Fruit fly (Drosophila melanogaster) whole organism, embryonic: ENCODE results near the gene Trm7-34.

Experiments used
- Abd-B ChIP-seq: fragments of 200-800 bp; sonication (Bioruptor generic); optimal IDR thresholded peaks from 2 replicates; lab custom pipeline; 2018; ENCODE audit warnings: missing biosample characterization, mild to moderate bottlenecking, missing genetic modification characterization, moderate library complexity
- Atf6 ChIP-seq: fragments of 200-800 bp; sonication (Bioruptor generic); IDR thresholded peaks from 2 replicates; pipeline ENCODE4 v1.3.6; 2022; ENCODE audit warnings: missing biosample characterization, missing genetic modification characterization
- CG10321 ChIP-seq: fragments of 200-800 bp; sonication (Bioruptor generic); IDR thresholded peaks from 2 replicates; pipeline ENCODE4 v1.3.6; 2022; ENCODE audit warnings: missing biosample characterization, missing genetic modification characterization
- CG15073 ChIP-seq: fragments of 200-800 bp; sonication (Bioruptor generic); optimal IDR thresholded peaks from 2 replicates; lab custom pipeline; 2016; ENCODE audit warnings: missing biosample characterization, missing genetic modification characterization
- CG15514 ChIP-seq: fragments of 200-800 bp; sonication (Bioruptor generic); optimal IDR thresholded peaks from 3 replicates; lab custom pipeline; 2017; ENCODE audit warnings: missing biosample characterization, missing genetic modification characterization, mild to moderate bottlenecking, moderate library complexity, missing genetic modification reagents
- CG16815 ChIP-seq: fragments of 200-800 bp; sonication (Bioruptor generic); optimal IDR thresholded peaks from 3 replicates; lab custom pipeline; 2017; ENCODE audit warnings: missing biosample characterization, mild to moderate bottlenecking, missing genetic modification characterization
- CG17568 ChIP-seq: fragments of 200-800 bp; sonication (Bioruptor generic); optimal IDR thresholded peaks from 2 replicates; lab custom pipeline; 2018; ENCODE audit warnings: missing biosample characterization, mild to moderate bottlenecking, missing genetic modification characterization, moderate library complexity
- CG18599 ChIP-seq: fragments of 200-800 bp; sonication (Bioruptor generic); optimal IDR thresholded peaks from 3 replicates; lab custom pipeline; 2017; ENCODE audit warnings: missing biosample characterization, missing genetic modification characterization, mild to moderate bottlenecking, moderate library complexity, missing genetic modification reagents
- CG2129 ChIP-seq: fragments of 200-800 bp; sonication (Bioruptor generic); IDR thresholded peaks from 2 replicates; pipeline ENCODE4 v1.3.6; 2022; ENCODE audit warnings: missing biosample characterization, missing genetic modification characterization; ENCODE audit not compliant: partially characterized antibody
- CG2202 ChIP-seq: fragments of 200-800 bp; sonication (Bioruptor generic); optimal IDR thresholded peaks from 2 replicates; lab custom pipeline; 2018; ENCODE audit warnings: missing biosample characterization, mild to moderate bottlenecking, missing genetic modification characterization
- CG34224 ChIP-seq: fragments of 200-800 bp; sonication (Bioruptor generic); IDR thresholded peaks from 3 replicates; pipeline ENCODE4 v1.3.6; 2022; ENCODE audit warnings: missing biosample characterization, missing genetic modification characterization; ENCODE audit not compliant: partially characterized antibody
- CG3726 ChIP-seq: fragments of 200-800 bp; sonication (Bioruptor generic); IDR thresholded peaks from 3 replicates; pipeline ENCODE4, ENCODE4 v1.3.6; 2022; ENCODE audit warnings: missing biosample characterization, missing genetic modification characterization
- CG4730 ChIP-seq: fragments of 200-800 bp; sonication (Bioruptor generic); IDR thresholded peaks from 2 replicates; pipeline ENCODE4 v1.3.6; 2022; ENCODE audit warnings: missing biosample characterization, missing genetic modification characterization
- CG6854 ChIP-seq: fragments of 200-800 bp; sonication (Bioruptor generic); optimal IDR thresholded peaks from 3 replicates; lab custom pipeline; 2017; ENCODE audit warnings: missing biosample characterization, mild to moderate bottlenecking, missing genetic modification characterization
- CG7556 ChIP-seq: fragments of 200-800 bp; sonication (Bioruptor generic); optimal IDR thresholded peaks from 2 replicates; lab custom pipeline; 2017; ENCODE audit warnings: missing biosample characterization, mild to moderate bottlenecking, missing genetic modification characterization
- CG7987 ChIP-seq: fragments of 200-800 bp; sonication (Bioruptor generic); optimal IDR thresholded peaks from 2 replicates; lab custom pipeline; 2018; ENCODE audit warnings: missing biosample characterization, mild to moderate bottlenecking, missing genetic modification characterization, moderate library complexity
- D ChIP-seq, 2 experiments: fragments of 200-800 bp in 1 of 2; fragments of >200 bp in 1 of 2; sonication (Bioruptor generic) in 1 of 2; optimal IDR thresholded peaks; 2 replicates in 1 of 2; 3 replicates in 1 of 2; lab custom pipeline; 2017; ENCODE audit warnings: mild to moderate bottlenecking in 1 of 2, missing biosample characterization in 1 of 2, missing genetic modification characterization in 1 of 2, missing genetic modification reagents in 1 of 2
- Dll ChIP-seq: fragments of 200-800 bp; sonication (Bioruptor generic); IDR thresholded peaks from 4 replicates; pipeline ENCODE4 v1.3.6; 2022; ENCODE audit warnings: missing biosample characterization, missing genetic modification characterization; ENCODE audit not compliant: partially characterized antibody
- Lim3 ChIP-seq: fragments of 200-800 bp; sonication (Bioruptor generic); IDR thresholded peaks from 2 replicates; pipeline ENCODE4 v1.3.6; 2022; ENCODE audit warnings: missing biosample characterization, missing genetic modification characterization
- MBD-R2 ChIP-seq: fragments of 200-800 bp; sonication (Bioruptor generic); IDR thresholded peaks from 2 replicates; pipeline ENCODE4 v1.3.6; 2022; ENCODE audit warnings: missing biosample characterization, missing genetic modification characterization
- Mes4 ChIP-seq: fragments of 200-800 bp; sonication (Bioruptor generic); optimal IDR thresholded peaks from 2 replicates; lab custom pipeline; 2016; ENCODE audit warnings: missing biosample characterization, missing genetic modification characterization
- Myb ChIP-seq: fragments of 200-800 bp; sonication (Bioruptor generic); optimal IDR thresholded peaks from 2 replicates; lab custom pipeline; 2016; ENCODE audit warnings: missing biosample characterization, missing genetic modification characterization
- Nf-YA ChIP-seq: fragments of 200-800 bp; sonication (Bioruptor generic); IDR thresholded peaks from 2 replicates; pipeline ENCODE4 v1.3.6; 2022; ENCODE audit warnings: missing biosample characterization, missing genetic modification characterization
- Pdp1 ChIP-seq, 2 experiments: fragments of 200-800 bp; sonication (Bioruptor generic); optimal IDR thresholded peaks; 3 replicates each; lab custom pipeline; 2016; ENCODE audit warnings: missing biosample characterization in 2 of 2, missing genetic modification characterization in 2 of 2, mild to moderate bottlenecking in 1 of 2, moderate library complexity in 1 of 2
- Poxn ChIP-seq: fragments of 200-800 bp; sonication (Bioruptor generic); IDR thresholded peaks from 2 replicates; pipeline ENCODE4 v1.3.6; 2022; ENCODE audit warnings: missing biosample characterization, missing genetic modification characterization
- al ChIP-seq: fragments of 200-800 bp; sonication (Bioruptor generic); IDR thresholded peaks from 2 replicates; pipeline ENCODE4 v1.3.6; 2022; ENCODE audit warnings: missing biosample characterization, missing genetic modification characterization
- ash1 ChIP-seq: fragments of 200-800 bp; sonication (Bioruptor generic); optimal IDR thresholded peaks from 2 replicates; lab custom pipeline; 2018; ENCODE audit warnings: missing biosample characterization, mild to moderate bottlenecking, missing genetic modification characterization
- ato ChIP-seq: fragments of 200-800 bp; sonication (Bioruptor generic); IDR thresholded peaks from 2 replicates; pipeline ENCODE4 v1.3.6; 2022; ENCODE audit warnings: missing biosample characterization, missing genetic modification characterization; ENCODE audit not compliant: partially characterized antibody
- bab2 ChIP-seq: fragments of 200-800 bp; sonication (Bioruptor generic); optimal IDR thresholded peaks from 2 replicates; lab custom pipeline; 2016; ENCODE audit warnings: missing biosample characterization, missing genetic modification characterization
- dm ChIP-seq: fragments of 200-800 bp; sonication (Bioruptor generic); optimal IDR thresholded peaks from 3 replicates; lab custom pipeline; 2016; ENCODE audit warnings: missing biosample characterization, missing genetic modification characterization
- dmrt99B ChIP-seq: fragments of 200-800 bp; sonication (Bioruptor generic); optimal IDR thresholded peaks from 2 replicates; lab custom pipeline; 2018; ENCODE audit warnings: missing biosample characterization, mild to moderate bottlenecking, missing genetic modification characterization, moderate library complexity
- emc ChIP-seq: fragments of 200-800 bp; sonication (Bioruptor generic); optimal IDR thresholded peaks from 2 replicates; lab custom pipeline; 2016; ENCODE audit warnings: missing biosample characterization, missing genetic modification characterization
- jing ChIP-seq: fragments of 200-800 bp; sonication (Bioruptor generic); optimal IDR thresholded peaks from 2 replicates; lab custom pipeline; 2018; ENCODE audit warnings: missing biosample characterization, mild to moderate bottlenecking, missing genetic modification characterization
- jumu ChIP-seq: fragments of 200-800 bp; sonication (Bioruptor generic); optimal IDR thresholded peaks from 3 replicates; lab custom pipeline; 2016; ENCODE audit warnings: missing biosample characterization, missing genetic modification characterization
- lmd ChIP-seq: fragments of 200-800 bp; sonication (Bioruptor generic); IDR thresholded peaks from 2 replicates; pipeline ENCODE4 v1.3.6; 2022; ENCODE audit warnings: missing biosample characterization, missing genetic modification characterization
- pan ChIP-seq, 4 experiments: fragments of >200 bp in 3 of 4; fragments of 200-800 bp in 1 of 4; sonication (Bioruptor generic) in 1 of 4; optimal IDR thresholded peaks in 3 of 4; IDR thresholded peaks in 1 of 4; 2 replicates each; pipeline versions ENCODE4 v1.3.6 to Lab custom; 2017 to 2022; ENCODE audit warnings: missing biosample characterization in 2 of 4, missing genetic modification characterization in 2 of 4, mixed read lengths in 1 of 4
- peb ChIP-seq: fragments of 200-800 bp; sonication (Bioruptor generic); IDR thresholded peaks from 2 replicates; pipeline ENCODE4 v1.3.6; 2022; ENCODE audit warnings: missing biosample characterization, missing genetic modification characterization
- pita ChIP-seq: fragments of 200-800 bp; sonication (Bioruptor generic); optimal IDR thresholded peaks from 2 replicates; lab custom pipeline; 2017; ENCODE audit warnings: missing biosample characterization, mild to moderate bottlenecking, missing genetic modification characterization
- sc ChIP-seq, 3 experiments: fragments of >200 bp in 2 of 3; fragments of 200-800 bp in 1 of 3; sonication (Bioruptor generic) in 1 of 3; optimal IDR thresholded peaks; 2 replicates in 2 of 3; 3 replicates in 1 of 3; lab custom pipeline; 2017; ENCODE audit warnings: mild to moderate bottlenecking in 1 of 3, missing biosample characterization in 1 of 3, missing genetic modification characterization in 1 of 3, missing genetic modification reagents in 1 of 3
- sim ChIP-seq: fragments of 200-800 bp; sonication (Bioruptor generic); IDR thresholded peaks from 2 replicates; pipeline ENCODE4 v1.3.6; 2022; ENCODE audit warnings: missing biosample characterization, missing genetic modification characterization
- slbo ChIP-seq: fragments of 200-800 bp; sonication (Bioruptor generic); IDR thresholded peaks from 2 replicates; pipeline ENCODE4 v1.3.6; 2022; ENCODE audit warnings: missing biosample characterization, missing genetic modification characterization
- so ChIP-seq: fragments of 200-800 bp; sonication (Bioruptor generic); IDR thresholded peaks from 3 replicates; pipeline ENCODE4 v1.3.6; 2022; ENCODE audit warnings: missing biosample characterization, missing genetic modification characterization
- tap ChIP-seq: fragments of 200-800 bp; optimal IDR thresholded peaks from 3 replicates; lab custom pipeline; 2019; ENCODE audit warnings: missing biosample characterization, mild to moderate bottlenecking, missing genetic modification characterization, moderate library complexity
- tgo ChIP-seq: fragments of 200-800 bp; sonication (Bioruptor generic); IDR thresholded peaks from 3 replicates; pipeline ENCODE4 v1.3.6; 2022; ENCODE audit warnings: missing biosample characterization, missing genetic modification characterization
- tna ChIP-seq: fragments of 200-800 bp; sonication (Bioruptor generic); IDR thresholded peaks from 2 replicates; pipeline ENCODE4 v1.3.6; 2022; ENCODE audit warnings: missing biosample characterization, missing genetic modification characterization; ENCODE audit not compliant: partially characterized antibody
- ttk ChIP-seq: fragments of 200-800 bp; sonication (Bioruptor generic); IDR thresholded peaks from 2 replicates; pipeline ENCODE4 v2.1.2; 2022; ENCODE audit warnings: missing biosample characterization, missing genetic modification characterization
- unc-4 ChIP-seq: fragments of 200-800 bp; sonication (Bioruptor generic); IDR thresholded peaks from 2 replicates; pipeline ENCODE4 v1.3.6; 2022; ENCODE audit warnings: missing biosample characterization, missing genetic modification characterization; ENCODE audit not compliant: partially characterized antibody
- usp ChIP-seq: fragments of >200 bp; optimal IDR thresholded peaks from 2 replicates; lab custom pipeline; 2017; ENCODE audit warnings: missing biosample characterization, missing genetic modification characterization
- wek ChIP-seq: fragments of 200-800 bp; sonication (Bioruptor generic); optimal IDR thresholded peaks from 3 replicates; lab custom pipeline; 2018; ENCODE audit warnings: missing biosample characterization, mild to moderate bottlenecking, missing genetic modification characterization, moderate library complexity

The Trm7-34 gene

dm6 chr3R:21118784-21119183 lies 14.9 kb downstream of the Trm7-34 start, which contains the start of gene Bdbt (continued):
- no peak for TF ChIP-seq Atf6 (GFP tag; lab: Robert Waterston, UW)
- no peak for TF ChIP-seq CG7556
- TF ChIP-seq wek (GFP tag; lab: Kevin White, UChicago): no peak
- TF ChIP-seq Dll: peak; percentile 60; the same call in 3 of the 4 replicates
- no peak for TF ChIP-seq al (GFP tag; lab: Robert Waterston, UW)
- no peak for TF ChIP-seq D (optimal IDR thresholded peaks at IDR 0.05; lab: Kevin White, UChicago)
- no peak for TF ChIP-seq D (GFP tag; optimal IDR thresholded peaks at IDR 0.05; lab: Kevin White, UChicago)
- no peak for TF ChIP-seq tgo
- peak; percentile 82 for TF ChIP-seq MBD-R2 (GFP tag; lab: Robert Waterston, UW)
- TF ChIP-seq CG15514 (GFP tag; lab: Kevin White, UChicago): peak; percentile 81
- TF ChIP-seq peb (GFP tag; lab: Robert Waterston, UW): no peak
- no peak for TF ChIP-seq dmrt99B (tag; lab: Kevin White, UChicago)
- no peak for TF ChIP-seq Mes4
- no peak for TF ChIP-seq ash1 (GFP tag; lab: Kevin White, UChicago)
- TF ChIP-seq CG4730 (GFP tag; lab: Robert Waterston, UW): no peak
- no peak for TF ChIP-seq CG10321
- TF ChIP-seq CG7987 (GFP tag; lab: Kevin White, UChicago): no peak
- no peak for TF ChIP-seq CG3726 (GFP tag; lab: Robert Waterston, UW)
- TF ChIP-seq CG18599: no peak
- TF ChIP-seq CG2202 (tag; lab: Kevin White, UChicago): no peak
- TF ChIP-seq bab2 (GFP tag; lab: Kevin White, UChicago): no peak
- TF ChIP-seq CG6854 (GFP tag; lab: Kevin White, UChicago): no peak
- TF ChIP-seq Abd-B (GFP tag; lab: Kevin White, UChicago): no peak
- TF ChIP-seq sc (optimal IDR thresholded peaks at IDR 0.05; lab: Kevin White, UChicago): no peak
- no peak for TF ChIP-seq sc (GFP tag; optimal IDR thresholded peaks at IDR 0.05; lab: Kevin White, UChicago)
- peak; percentile 95 for TF ChIP-seq tna (GFP tag; lab: Robert Waterston, UW)
- no peak for TF ChIP-seq CG17568
- no peak for TF ChIP-seq Nf-YA (GFP tag; lab: Robert Waterston, UW)
- TF ChIP-seq pita (GFP tag; lab: Kevin White, UChicago): no peak
- TF ChIP-seq slbo (GFP tag; lab: Robert Waterston, UW): peak; percentile 68
- TF ChIP-seq unc-4 (GFP tag; lab: Robert Waterston, UW): peak; percentile 53
- no peak for TF ChIP-seq Poxn
- TF ChIP-seq ttk (GFP tag; lab: Robert Waterston, UW): no peak
- no peak for TF ChIP-seq so (GFP tag; lab: Robert Waterston, UW)
- no peak for TF ChIP-seq Lim3 (GFP tag; lab: Robert Waterston, UW)
- no peak for TF ChIP-seq sim (GFP tag; lab: Robert Waterston, UW)
- TF ChIP-seq tap (tag; lab: Kevin White, UChicago): no peak
- TF ChIP-seq CG16815: peak; percentile 1
- peak; percentile 74 for TF ChIP-seq CG34224
- no peak for TF ChIP-seq usp (GFP tag; lab: Kevin White, UChicago)
- TF ChIP-seq CG2129: no peak
- TF ChIP-seq lmd: no peak
- peak; percentile 13 to 94 for TF ChIP-seq Pdp1 (GFP tag; optimal IDR thresholded peaks at IDR 0.05; lab: Kevin White, UChicago)
- TF ChIP-seq ato (GFP tag; lab: Robert Waterston, UW): peak; percentile 81
- TF ChIP-seq Myb: peak; percentile 7
- TF ChIP-seq dm: peak; percentile 34
- TF ChIP-seq jumu (GFP tag; lab: Kevin White, UChicago): no peak
- no peak for TF ChIP-seq pan (optimal IDR thresholded peaks at IDR 0.05; lab: Kevin White, UChicago)
- TF ChIP-seq pan (GFP tag; optimal IDR thresholded peaks at IDR 0.05 in 1 of 2, IDR thresholded peaks at IDR 0.05 in 1 of 2): no peak
- TF ChIP-seq CG15073 (GFP tag; lab: Kevin White, UChicago): no peak
- no peak for TF ChIP-seq emc
- no peak for TF ChIP-seq jing (GFP tag; lab: Kevin White, UChicago)
